Fruit fly (Drosophila melanogaster): Measurements from ENCODE around the gene SH3PX1.

SH3PX1 gene

DNA sequence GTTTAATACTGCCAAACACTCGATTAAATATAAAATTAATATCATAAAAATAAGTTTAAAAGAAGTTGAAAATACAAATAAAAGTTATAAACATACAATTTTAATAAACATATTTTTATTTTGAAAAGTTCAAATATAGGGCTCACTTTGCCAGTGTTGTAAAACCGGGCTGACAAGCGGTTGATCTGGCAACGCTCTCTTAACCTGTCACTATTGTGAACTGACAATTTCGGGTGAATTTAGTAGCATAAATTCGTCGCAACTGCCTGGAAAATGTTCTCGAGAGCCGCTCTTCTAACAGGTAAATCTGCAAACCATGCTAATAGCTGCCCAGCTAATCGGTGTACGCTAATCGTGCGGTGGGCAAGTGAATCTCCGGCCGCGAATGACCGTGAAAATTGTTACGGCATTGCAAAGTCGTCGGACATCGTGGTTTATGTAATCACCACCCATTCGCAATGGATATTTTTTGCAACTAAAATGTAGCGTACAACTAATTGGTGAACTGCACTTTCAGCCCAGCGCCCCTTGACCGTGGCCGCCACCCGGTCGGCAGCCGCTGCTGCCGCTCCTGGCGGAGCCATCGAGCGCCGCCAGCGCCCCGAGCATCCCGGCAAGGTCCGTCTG is 16.3 kb upstream of the SH3PX1 start, which contains the start of gene ATPsynB (continued):
- TF ChIP-seq CG3995 (GFP tag; optimal IDR thresholded peaks at IDR 0.05) (peak; percentile 38), Trl (optimal IDR thresholded peaks at IDR 0.05) (no peak), Trl (GFP tag; optimal IDR thresholded peaks at IDR 0.05) (no peak), trem (tag; optimal IDR thresholded peaks at IDR 0.05) (peak; percentile 57), CG6654 (GFP tag; optimal IDR thresholded peaks at IDR 0.05) (no peak), ewg (GFP tag; optimal IDR thresholded peaks at IDR 0.05) (peak; percentile 21), CG7839 (tag; optimal IDR thresholded peaks at IDR 0.05) (no peak), bbx (GFP tag; IDR thresholded peaks at IDR 0.05; ENCODE audit: partially characterized antibody) (peak; percentile 50; the same call in 1 of the 2 replicates), phol (tag; optimal IDR thresholded peaks at IDR 0.05) (peak; percentile 51), emc (GFP tag; optimal IDR thresholded peaks at IDR 0.05) (no peak), CG9797 (GFP tag; optimal IDR thresholded peaks at IDR 0.05) (peak; percentile 39), Dek (tag; optimal IDR thresholded peaks at IDR 0.05) (peak; percentile 1), Elba2 (GFP tag; optimal IDR thresholded peaks at IDR 0.05) (no peak), nom (GFP tag; optimal IDR thresholded peaks at IDR 0.05) (no peak), fru (optimal IDR thresholded peaks at IDR 0.05) (no peak), Pdp1 (GFP tag; optimal IDR thresholded peaks at IDR 0.05) (peak; percentile 3 to 99), gfzf (GFP tag; optimal IDR thresholded peaks at IDR 0.05) (peak; percentile 18), CG16779 (GFP tag; IDR thresholded peaks at IDR 0.05) (no peak), lilli (GFP tag; optimal IDR thresholded peaks at IDR 0.05) (no peak), peb (GFP tag; IDR thresholded peaks at IDR 0.05) (no peak), CG11085 (GFP tag; IDR thresholded peaks at IDR 0.05) (no peak), E2f2 (GFP tag; IDR thresholded peaks at IDR 0.05) (peak; percentile 98), Xrp1 (GFP tag; IDR thresholded peaks at IDR 0.05) (peak; percentile 53), tio (GFP tag; optimal IDR thresholded peaks at IDR 0.05) (no peak), NC2β (GFP tag; optimal IDR thresholded peaks at IDR 0.05) (peak; percentile 17), ac (GFP tag; optimal IDR thresholded peaks at IDR 0.05) (no peak), slbo (GFP tag; IDR thresholded peaks at IDR 0.05) (peak; percentile 49; the same call in 1 of the 2 replicates), CkIIα-i1 (GFP tag; IDR thresholded peaks at IDR 0.05) (no peak), CG3838 (GFP tag; optimal IDR thresholded peaks at IDR 0.05) (no peak), croc (GFP tag; conservative IDR thresholded peaks at IDR 0.05) (no peak), gro (GFP tag; optimal IDR thresholded peaks at IDR 0.05) (peak; percentile 19), CG16813 (GFP tag; IDR thresholded peaks at IDR 0.05; ENCODE audit: partially characterized antibody) (no peak), CG15601 (tag; optimal IDR thresholded peaks at IDR 0.05) (no peak), Nf-YC (tag; optimal IDR thresholded peaks at IDR 0.05) (no peak), CG1792 (GFP tag; optimal IDR thresholded peaks at IDR 0.05) (no peak), CG12659 (GFP tag; optimal IDR thresholded peaks at IDR 0.05) (peak; percentile 72), NFAT (GFP tag; IDR thresholded peaks at IDR 0.05) (peak; percentile 44; the same call in 1 of the 2 replicates), CG6683 (GFP tag; optimal IDR thresholded peaks at IDR 0.05) (no peak), z (GFP tag; IDR thresholded peaks at IDR 0.05) (0 out of 3 replicates have a peak, but pooled peaks have one; percentile 13), CG13287 (GFP tag; IDR thresholded peaks at IDR 0.05; ENCODE audit: partially characterized antibody) (peak; percentile 36; the same call in 1 of the 2 replicates), CG2712 (tag; optimal IDR thresholded peaks at IDR 0.05) (peak; percentile 100), Sry-δ (GFP tag; optimal IDR thresholded peaks at IDR 0.05) (peak; percentile 25), MESR4 (GFP tag; optimal IDR thresholded peaks at IDR 0.05) (peak; percentile 97), al (GFP tag; IDR thresholded peaks at IDR 0.05) (peak; percentile 16; the same call in 1 of the 2 replicates), scrt (GFP tag; optimal IDR thresholded peaks at IDR 0.05) (no peak), NfI (GFP tag; optimal IDR thresholded peaks at IDR 0.05) (peak; percentile 39), CG2120 (GFP tag; optimal IDR thresholded peaks at IDR 0.05) (peak; percentile 47), ftz-f1 (GFP tag; optimal IDR thresholded peaks at IDR 0.05) (peak; percentile 34), Stat92E (GFP tag; optimal IDR thresholded peaks at IDR 0.05) (peak in 1 of 3 experiments; percentile 60), Fer1 (GFP tag; optimal IDR thresholded peaks at IDR 0.05) (peak; percentile 31)

Data from whole organism, embryonic.